Worm (Caenorhabditis elegans) whole organism, midembryonic: Measurements from ENCODE around the gene mrpl-50.

Experiments
- med-1 ChIP-seq: sonication (generic microtip); optimal IDR thresholded peaks from 2 replicates; lab custom pipeline; 2017; ENCODE audit warnings: missing genetic modification characterization, mild to moderate bottlenecking, missing compliant biosample characterization, antibody characterized with exemption, missing genetic modification reagents; ENCODE audit not compliant: insufficient read depth
- ztf-23 ChIP-seq: fragments of 200-800 bp; sonication (Bioruptor generic); IDR thresholded peaks from 2 replicates; pipeline ENCODE4 v1.3.6; 2022; ENCODE audit warnings: missing genetic modification reagents, missing genetic modification characterization, missing compliant biosample characterization

ce11 chrII:8938907-8939622, 9.4 kb downstream of the mrpl-50 start:
- no peak for TF ChIP-seq med-1 (GFP tag; lab: Kevin White, UChicago)
- TF ChIP-seq ztf-23 (GFP tag; lab: Robert Waterston, UW) = no peak
